Fruit fly (Drosophila melanogaster): ENCODE results near the gene CG14054.

Gene CG14054

dm6 chrX:2073325-2073724, 7.2 kb upstream of the CG14054 start, which contains the start of gene CG4199:
Gene CG4199 (minus strand): TSS chrX:2073483.
- TF ChIP-seq D1 (tag; optimal IDR thresholded peaks at IDR 0.05) (no peak), Ets98B (GFP tag; IDR thresholded peaks at IDR 0.05) (no peak), CG32121 (GFP tag; IDR thresholded peaks at IDR 0.05) (no peak), CG15710 (tag; optimal IDR thresholded peaks at IDR 0.05) (no peak), gl (tag; optimal IDR thresholded peaks at IDR 0.05) (no peak), Pif1B (GFP tag; optimal IDR thresholded peaks at IDR 0.05) (no peak), EcR (GFP tag; optimal IDR thresholded peaks at IDR 0.05) (no peak), rn (GFP tag; IDR thresholded peaks at IDR 0.05) (no peak), CG14655 (GFP tag; optimal IDR thresholded peaks at IDR 0.05) (no peak), CG10348 (GFP tag; IDR thresholded peaks at IDR 0.05) (no peak), CG13204 (GFP tag; optimal IDR thresholded peaks at IDR 0.05) (no peak), CG12605 (GFP tag; IDR thresholded peaks at IDR 0.05) (no peak), fd96Ca (GFP tag; IDR thresholded peaks at IDR 0.05) (no peak), CG17806 (tag; optimal IDR thresholded peaks at IDR 0.05) (no peak), Snoo (tag; optimal IDR thresholded peaks at IDR 0.05) (no peak)

dm6 chrX:2071878-2072817, 6.0 kb upstream of the CG14054 start, which contains the start of gene Rtca:
Gene Rtca (plus strand): TSS chrX:2072413.
- peak; percentile 88 for TF ChIP-seq CG8159 (tag; optimal IDR thresholded peaks at IDR 0.05)
- TF ChIP-seq CG34367 (tag; optimal IDR thresholded peaks at IDR 0.05): peak; percentile 83
- peak; percentile 85 for TF ChIP-seq CG15710 (tag; optimal IDR thresholded peaks at IDR 0.05)
- TF ChIP-seq D1 (tag; optimal IDR thresholded peaks at IDR 0.05): no peak
- peak; percentile 91 for TF ChIP-seq CG4496 (GFP tag; IDR thresholded peaks at IDR 0.05)
- TF ChIP-seq EcR (GFP tag; optimal IDR thresholded peaks at IDR 0.05): peak; percentile 63
- TF ChIP-seq CG8301 (tag; optimal IDR thresholded peaks at IDR 0.05): peak; percentile 90
- peak; percentile 81 for TF ChIP-seq CG32121 (GFP tag; IDR thresholded peaks at IDR 0.05)
- TF ChIP-seq CG9948 (tag; optimal IDR thresholded peaks at IDR 0.05): peak; percentile 88
- peak; percentile 90 for TF ChIP-seq Pif1A (GFP tag; optimal IDR thresholded peaks at IDR 0.05)
- TF ChIP-seq CG14655 (GFP tag; optimal IDR thresholded peaks at IDR 0.05): peak; percentile 92
- TF ChIP-seq Snoo (tag; optimal IDR thresholded peaks at IDR 0.05): peak; percentile 82
- peak; percentile 56 for TF ChIP-seq gl (tag; optimal IDR thresholded peaks at IDR 0.05)
- peak; percentile 81 for TF ChIP-seq CG12605 (GFP tag; IDR thresholded peaks at IDR 0.05)
- TF ChIP-seq rn (GFP tag; IDR thresholded peaks at IDR 0.05): peak; percentile 66
- TF ChIP-seq fd96Ca (GFP tag; IDR thresholded peaks at IDR 0.05): peak; percentile 91
- TF ChIP-seq Ets98B (GFP tag; IDR thresholded peaks at IDR 0.05): peak; percentile 80
- TF ChIP-seq Pif1B (GFP tag; optimal IDR thresholded peaks at IDR 0.05): peak; percentile 82
- TF ChIP-seq CG17806 (tag; optimal IDR thresholded peaks at IDR 0.05): peak; percentile 86
- peak; percentile 81 for TF ChIP-seq CG13204 (GFP tag; optimal IDR thresholded peaks at IDR 0.05)
- peak; percentile 57; the same call in 1 of the 2 replicates for TF ChIP-seq CG10348 (GFP tag; IDR thresholded peaks at IDR 0.05)

- peak; percentile 53; the same call in 1 of the 2 replicates for TF ChIP-seq CG12605 (GFP tag; IDR thresholded peaks at IDR 0.05)
- TF ChIP-seq EcR (GFP tag; optimal IDR thresholded peaks at IDR 0.05): no peak
- TF ChIP-seq CG9948 (tag; optimal IDR thresholded peaks at IDR 0.05): peak; percentile 52
- peak; percentile 41; the same call in 1 of the 2 replicates for TF ChIP-seq CG10348 (GFP tag; IDR thresholded peaks at IDR 0.05)
- no peak for TF ChIP-seq CG14655 (GFP tag; optimal IDR thresholded peaks at IDR 0.05)
- peak; percentile 84 for TF ChIP-seq CG32121 (GFP tag; IDR thresholded peaks at IDR 0.05)
- TF ChIP-seq D1 (tag; optimal IDR thresholded peaks at IDR 0.05): no peak
- TF ChIP-seq CG4496 (GFP tag; IDR thresholded peaks at IDR 0.05): peak; percentile 65; the same call in 2 of the 3 replicates
- TF ChIP-seq Pif1B (GFP tag; optimal IDR thresholded peaks at IDR 0.05): no peak
- TF ChIP-seq CG15710 (tag; optimal IDR thresholded peaks at IDR 0.05): peak; percentile 40
- peak; percentile 75 for TF ChIP-seq Ets98B (GFP tag; IDR thresholded peaks at IDR 0.05)
- 0 out of 2 replicates have a peak, but pooled peaks have one; percentile 20 for TF ChIP-seq rn (GFP tag; IDR thresholded peaks at IDR 0.05)
- peak; percentile 80 for TF ChIP-seq fd96Ca (GFP tag; IDR thresholded peaks at IDR 0.05)
- TF ChIP-seq gl (tag; optimal IDR thresholded peaks at IDR 0.05): no peak
- peak; percentile 37 for TF ChIP-seq CG17806 (tag; optimal IDR thresholded peaks at IDR 0.05)
- TF ChIP-seq CG8301 (tag; optimal IDR thresholded peaks at IDR 0.05): peak; percentile 72
- TF ChIP-seq Pif1A (GFP tag; optimal IDR thresholded peaks at IDR 0.05): no peak
- TF ChIP-seq CG8159 (tag; optimal IDR thresholded peaks at IDR 0.05): peak; percentile 40
- no peak for TF ChIP-seq CG13204 (GFP tag; optimal IDR thresholded peaks at IDR 0.05)
- TF ChIP-seq CG34367 (tag; optimal IDR thresholded peaks at IDR 0.05): peak; percentile 11
- peak; percentile 28 for TF ChIP-seq Snoo (tag; optimal IDR thresholded peaks at IDR 0.05)
Observed at dm6 chrX:2070708-2071063, 4.5 kb upstream of the CG14054 start.

- no peak for TF ChIP-seq CG34367 (tag; optimal IDR thresholded peaks at IDR 0.05)
- TF ChIP-seq CG4496 (GFP tag; IDR thresholded peaks at IDR 0.05): no peak
Observed at dm6 chrX:2069787-2070707, 3.9 kb upstream of the CG14054 start.

dm6 chrX:2068292-2068691, 2.1 kb upstream of the CG14054 start, which contains the start of gene CG4194:
Gene CG4194 (plus strand): TSS chrX:2068592.
- TF ChIP-seq CG9948 (tag; optimal IDR thresholded peaks at IDR 0.05) (no peak), CG15710 (tag; optimal IDR thresholded peaks at IDR 0.05) (no peak), Snoo (tag; optimal IDR thresholded peaks at IDR 0.05) (no peak), Pif1A (GFP tag; optimal IDR thresholded peaks at IDR 0.05) (no peak), gl (tag; optimal IDR thresholded peaks at IDR 0.05) (no peak), CG4496 (GFP tag; IDR thresholded peaks at IDR 0.05) (no peak), CG32121 (GFP tag; IDR thresholded peaks at IDR 0.05) (no peak), rn (GFP tag; IDR thresholded peaks at IDR 0.05) (no peak), Pif1B (GFP tag; optimal IDR thresholded peaks at IDR 0.05) (no peak), CG12605 (GFP tag; IDR thresholded peaks at IDR 0.05) (no peak), fd96Ca (GFP tag; IDR thresholded peaks at IDR 0.05) (no peak), CG8301 (tag; optimal IDR thresholded peaks at IDR 0.05) (no peak), CG8159 (tag; optimal IDR thresholded peaks at IDR 0.05) (no peak), EcR (GFP tag; optimal IDR thresholded peaks at IDR 0.05) (no peak), CG10348 (GFP tag; IDR thresholded peaks at IDR 0.05) (no peak)
